Fruit fly (Drosophila melanogaster): Measurements from ENCODE around the gene Best1.

Gene Best1

DNA sequence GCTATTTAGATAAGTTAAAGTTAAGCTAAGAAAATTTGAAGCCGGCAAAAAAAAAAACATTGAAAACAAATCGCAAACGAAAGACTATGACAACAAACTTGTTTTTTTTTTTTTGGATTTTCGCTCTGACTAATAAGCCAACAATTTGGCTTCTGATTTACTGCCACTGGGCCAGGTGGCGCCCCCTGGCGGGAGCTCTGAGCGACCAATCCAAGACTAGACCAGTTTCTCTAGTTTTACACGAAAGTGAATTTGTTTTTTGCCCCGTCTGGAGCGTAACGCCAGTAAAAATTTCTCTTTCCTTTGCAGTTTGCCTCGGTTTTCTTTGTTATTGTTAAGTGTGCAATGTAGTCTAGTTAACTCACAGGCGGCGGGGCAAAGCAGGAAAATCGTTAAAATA is 45.5 kb downstream of the Best1 start (continued):
- 0 out of 3 replicates have a peak, but pooled peaks have one; percentile 16 for TF ChIP-seq HLH4C (GFP tag; IDR thresholded peaks at IDR 0.05; ENCODE audit: partially characterized antibody)
- TF ChIP-seq CG16863 (GFP tag; optimal IDR thresholded peaks at IDR 0.05) = no peak
- peak; percentile 39 for TF ChIP-seq sens (GFP tag)
- no peak for TF ChIP-seq shn (GFP tag; optimal IDR thresholded peaks at IDR 0.05)
- TF ChIP-seq CG33557 (GFP tag; optimal IDR thresholded peaks at IDR 0.05) = peak; percentile 48
- no peak for TF ChIP-seq Dad (GFP tag; optimal IDR thresholded peaks at IDR 0.05)
- peak; percentile 30; the same call in 1 of the 3 replicates for TF ChIP-seq ci (GFP tag; IDR thresholded peaks at IDR 0.05)
- TF ChIP-seq CG2875 (GFP tag; optimal IDR thresholded peaks at IDR 0.05) = no peak
- TF ChIP-seq HLHmδ (GFP tag; optimal IDR thresholded peaks at IDR 0.05) = peak; percentile 19
- TF ChIP-seq vfl (GFP tag; optimal IDR thresholded peaks at IDR 0.05) = no peak
- TF ChIP-seq bsh (GFP tag; optimal IDR thresholded peaks at IDR 0.05) = peak in 1 of 2 experiments; percentile 18
- TF ChIP-seq al (GFP tag; IDR thresholded peaks at IDR 0.05) = no peak
- no peak for TF ChIP-seq gcm (GFP tag; optimal IDR thresholded peaks at IDR 0.05)
- TF ChIP-seq fd96Cb (tag; optimal IDR thresholded peaks at IDR 0.05) = no peak
- no peak for TF ChIP-seq dati (GFP tag; IDR thresholded peaks at IDR 0.05)
- no peak for TF ChIP-seq CG14441 (GFP tag; IDR thresholded peaks at IDR 0.05)
- TF ChIP-seq E2f1 (GFP tag; IDR thresholded peaks at IDR 0.05) = no peak
- TF ChIP-seq disco-r (GFP tag; optimal IDR thresholded peaks at IDR 0.05) = no peak
- TF ChIP-seq aop (GFP tag; IDR thresholded peaks at IDR 0.05) = no peak
- TF ChIP-seq CG34376 (GFP tag; optimal IDR thresholded peaks at IDR 0.05) = no peak

DNA sequence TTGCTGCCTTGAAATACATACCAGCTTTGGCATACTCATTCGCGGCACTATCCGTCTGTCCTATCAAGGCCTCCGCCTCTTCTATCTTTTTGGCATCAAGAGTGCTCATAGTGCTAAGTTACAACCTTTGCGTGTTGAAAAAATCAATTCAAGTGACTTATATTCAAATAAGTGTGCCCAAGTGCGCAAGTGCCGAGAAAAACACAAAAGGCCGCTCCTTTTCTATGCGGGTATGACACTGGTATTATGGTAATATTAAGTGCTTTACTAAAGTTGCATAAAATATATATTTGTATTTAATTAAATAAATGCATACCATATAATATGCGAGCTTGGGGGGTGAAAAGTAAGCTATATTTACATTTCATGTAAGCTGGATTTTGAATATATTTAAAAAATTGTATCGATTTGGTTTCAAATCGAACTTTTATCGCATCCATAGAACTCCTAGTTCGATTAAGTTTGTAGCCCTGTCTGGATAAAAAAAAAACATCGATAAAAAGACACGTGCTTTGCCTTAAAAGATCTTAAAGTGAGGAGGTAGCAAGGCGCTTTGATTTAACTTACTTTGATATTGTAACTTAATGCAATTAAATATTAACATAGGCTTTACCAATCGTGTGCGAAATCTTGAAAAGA is 48.9 kb downstream of the Best1 start, which contains the start of the genes gammaSnap2 and ATPsynepsilonL:
TSS of gene gammaSnap2 (minus strand) at position 135 of the 639 bp plus-strand sequence.
TSS of gene ATPsynepsilonL (plus strand) at position 508 of the 639 bp plus-strand sequence.
- TF ChIP-seq chinmo (GFP tag; IDR thresholded peaks at IDR 0.05; ENCODE audit: partially characterized antibody) = no peak
- TF ChIP-seq D (optimal IDR thresholded peaks at IDR 0.05) = no peak
- no peak for TF ChIP-seq D (GFP tag; optimal IDR thresholded peaks at IDR 0.05)
- TF ChIP-seq run (tag; optimal IDR thresholded peaks at IDR 0.05) = no peak
- no peak for TF ChIP-seq Chrac-16 (GFP tag; optimal IDR thresholded peaks at IDR 0.05)
- no peak for TF ChIP-seq Atf6 (GFP tag; IDR thresholded peaks at IDR 0.05)
- no peak for TF ChIP-seq CG12769 (tag; optimal IDR thresholded peaks at IDR 0.05)
- TF ChIP-seq Jarid2 (GFP tag; optimal IDR thresholded peaks at IDR 0.05) = no peak
- TF ChIP-seq CG10147 (GFP tag; optimal IDR thresholded peaks at IDR 0.05) = no peak
- 0 out of 3 replicates have a peak, but pooled peaks have one; percentile 26 for TF ChIP-seq HLH4C (GFP tag; IDR thresholded peaks at IDR 0.05; ENCODE audit: partially characterized antibody)
- TF ChIP-seq unpg (GFP tag; optimal IDR thresholded peaks at IDR 0.05) = no peak
- TF ChIP-seq Sry-β (GFP tag; optimal IDR thresholded peaks at IDR 0.05) = no peak
- no peak for TF ChIP-seq p53 (GFP tag; optimal IDR thresholded peaks at IDR 0.05)
- TF ChIP-seq CG10565 (GFP tag; optimal IDR thresholded peaks at IDR 0.05) = no peak
- TF ChIP-seq seq (GFP tag; IDR thresholded peaks at IDR 0.05) = no peak
- no peak for TF ChIP-seq danr (GFP tag; IDR thresholded peaks at IDR 0.05)
- no peak for TF ChIP-seq HmgZ (tag; optimal IDR thresholded peaks at IDR 0.05)
- TF ChIP-seq sens (GFP tag) = no peak
- no peak for TF ChIP-seq CG3995 (GFP tag; optimal IDR thresholded peaks at IDR 0.05)
- peak; percentile 81 for TF ChIP-seq stwl (tag; optimal IDR thresholded peaks at IDR 0.05)
- TF ChIP-seq ewg (GFP tag; optimal IDR thresholded peaks at IDR 0.05) = no peak
- no peak for TF ChIP-seq tx (GFP tag; optimal IDR thresholded peaks at IDR 0.05)
- TF ChIP-seq Sox100B (GFP tag; optimal IDR thresholded peaks at IDR 0.05) = no peak
- TF ChIP-seq hbn (GFP tag; IDR thresholded peaks at IDR 0.05; ENCODE audit: partially characterized antibody) = no peak
- no peak for TF ChIP-seq CG6683 (GFP tag; optimal IDR thresholded peaks at IDR 0.05)
- no peak for TF ChIP-seq Hr3 (GFP tag; optimal IDR thresholded peaks at IDR 0.05)
- no peak for TF ChIP-seq GATAe (GFP tag; conservative IDR thresholded peaks at IDR 0.05)
- no peak for TF ChIP-seq CG2199 (GFP tag; IDR thresholded peaks at IDR 0.05)
- no peak for TF ChIP-seq h (optimal IDR thresholded peaks at IDR 0.05)
- no peak for TF ChIP-seq psq (GFP tag; optimal IDR thresholded peaks at IDR 0.05)
- peak; percentile 4 for TF ChIP-seq pzg (GFP tag; optimal IDR thresholded peaks at IDR 0.05)
- no peak for TF ChIP-seq Dad (GFP tag; optimal IDR thresholded peaks at IDR 0.05)
- peak; percentile 36; the same call in 1 of the 2 replicates for TF ChIP-seq MBD-R2 (GFP tag; IDR thresholded peaks at IDR 0.05)
